Worm (Caenorhabditis elegans): ENCODE results near the gene vha-17.
A peak's percentile ranks its signal among the peaks of the same experiment; 100 is the strongest.
"Not testable (repeated sequence)": the region's sequence is repeated elsewhere in the genome, so short reads cannot be mapped to it uniquely, and the experiment has no call there.

The vha-17 gene

DNA sequence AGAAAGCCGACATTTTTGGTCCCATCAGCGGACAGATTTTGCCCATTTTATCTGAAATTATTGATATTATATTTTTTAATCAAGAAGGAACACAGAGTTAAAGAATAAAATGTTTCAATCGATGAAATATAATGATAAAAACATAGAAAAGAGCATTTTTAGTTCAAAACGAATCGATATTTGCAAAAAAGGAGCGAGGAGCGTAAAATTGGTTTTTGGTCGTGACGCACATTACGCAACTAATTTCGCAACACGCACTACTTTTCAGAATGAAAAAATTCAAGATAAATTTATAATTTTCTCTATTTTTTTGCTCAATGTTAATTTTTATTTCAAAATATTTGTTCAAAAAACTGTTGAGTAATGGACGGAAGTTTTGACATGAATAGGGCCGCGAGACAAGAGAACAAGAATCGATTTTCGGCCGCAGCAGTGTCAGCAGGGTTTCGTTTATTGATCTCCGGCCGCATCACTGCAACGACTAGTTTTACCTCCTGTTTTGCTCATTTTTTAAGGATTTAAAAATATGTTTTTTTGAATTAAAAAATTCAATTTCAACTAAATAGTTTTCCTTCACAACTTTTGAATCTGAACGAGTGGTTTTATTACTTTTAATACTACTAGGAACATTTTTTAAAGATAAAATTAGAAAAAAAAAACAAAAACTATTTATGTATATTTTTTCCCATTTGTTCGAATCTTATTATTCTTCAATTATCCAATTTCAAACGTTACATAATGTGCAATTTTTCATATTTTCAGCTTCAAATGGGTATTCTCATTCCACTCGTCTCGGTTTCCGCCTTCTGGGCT lies at the start of gene vha-17, which contains the start of gene F49C12.12:
Gene vha-17 (plus strand): TSS at position 763 of the 813 bp plus-strand sequence.
Gene F49C12.12 (minus strand): TSS at position 51 of the 813 bp plus-strand sequence.
- TF ChIP-seq ccch-3 (GFP tag; optimal IDR thresholded peaks at IDR 0.05) (no peak), ekl-4 (GFP tag; IDR thresholded peaks at IDR 0.05) (0 out of 2 replicates have a peak, but pooled peaks have one; percentile 28), lin-54 (GFP tag; optimal IDR thresholded peaks at IDR 0.05) (peak; percentile 25), somi-1 (GFP tag; optimal IDR thresholded peaks at IDR 0.05) (no peak), nhr-80 (tag; optimal IDR thresholded peaks at IDR 0.05) (peak; percentile 82), dpff-1 (tag; optimal IDR thresholded peaks at IDR 0.05) (no peak), mcd-1 (GFP tag; IDR thresholded peaks at IDR 0.05) (0 out of 2 replicates have a peak, but pooled peaks have one; percentile 32), him-1 (tag; optimal IDR thresholded peaks at IDR 0.05) (peak; percentile 33), cebp-1 (GFP tag; IDR thresholded peaks at IDR 0.05) (peak; percentile 82), cebp-1 (tag; optimal IDR thresholded peaks at IDR 0.05) (peak; percentile 98), snpc-4 (GFP tag; optimal IDR thresholded peaks at IDR 0.05) (no peak), snpc-4 (tag; optimal IDR thresholded peaks at IDR 0.05) (no peak), ztf-18 (tag; optimal IDR thresholded peaks at IDR 0.05) (peak; percentile 13), madf-10 (tag; optimal IDR thresholded peaks at IDR 0.05) (peak; percentile 8), attf-5 (GFP tag; optimal IDR thresholded peaks at IDR 0.05) (peak; percentile 82), lsl-1 (GFP tag; optimal IDR thresholded peaks at IDR 0.05) (peak; percentile 0), dox-1 (GFP tag; IDR thresholded peaks at IDR 0.05) (peak; percentile 49; the same call in 1 of the 2 replicates), akir-1 (GFP tag; optimal IDR thresholded peaks at IDR 0.05) (no peak)

DNA sequence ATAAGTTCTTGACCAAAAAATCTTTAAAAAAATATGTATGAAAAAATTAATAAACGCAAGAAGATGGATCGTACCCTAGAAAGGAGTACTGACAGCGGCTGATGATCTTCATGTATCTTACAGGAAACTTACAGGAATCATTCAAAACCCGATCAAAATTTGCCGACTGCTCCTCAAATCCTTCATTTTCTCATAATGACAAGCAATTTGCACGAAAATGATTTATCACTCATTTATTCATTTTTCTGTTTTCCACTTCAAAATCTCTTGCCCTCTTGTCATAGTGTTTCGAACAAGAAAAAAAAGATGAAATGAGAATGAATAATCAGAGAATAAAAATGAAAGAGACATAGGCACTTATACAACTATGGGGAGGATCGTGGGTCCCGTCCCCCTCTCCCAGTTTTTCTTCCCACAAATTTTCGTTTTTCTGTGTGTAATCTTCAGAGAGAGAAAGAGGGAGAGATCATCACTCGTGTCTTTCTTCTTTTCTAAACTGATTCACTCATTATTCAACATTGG lies 47.5 kb upstream of the vha-17 start, which contains the start of gene nmy-3:
Gene nmy-3 (plus strand): TSS at position 472 of the 522 bp plus-strand sequence.
- TF ChIP-seq mcd-1 (GFP tag; IDR thresholded peaks at IDR 0.05) (no peak), ztf-6 (GFP tag; IDR thresholded peaks at IDR 0.05) (no peak), ets-4 (GFP tag; optimal IDR thresholded peaks at IDR 0.05) (no peak), attf-3 (GFP tag; conservative IDR thresholded peaks at IDR 0.05) (no peak), F37B4.10 (GFP tag; IDR thresholded peaks at IDR 0.05) (no peak), xnd-1 (tag; optimal IDR thresholded peaks at IDR 0.05) (no peak), B0336.3 (GFP tag; IDR thresholded peaks at IDR 0.05) (no peak), sdz-38 (tag; optimal IDR thresholded peaks at IDR 0.05) (no peak), hrde-1 (tag; optimal IDR thresholded peaks at IDR 0.05; ENCODE audit: borderline replicate concordance) (no peak), dpff-1 (tag; optimal IDR thresholded peaks at IDR 0.05) (no peak), Y53G8AR.9 (GFP tag; conservative IDR thresholded peaks at IDR 0.05) (no peak), gei-17 (GFP tag; optimal IDR thresholded peaks at IDR 0.05) (no peak), F49E8.2 (tag; optimal IDR thresholded peaks at IDR 0.05; ENCODE audit: insufficient read depth) (no peak), ceh-100 (GFP tag; IDR thresholded peaks at IDR 0.05) (no peak), madf-6 (GFP tag; IDR thresholded peaks at IDR 0.05) (no peak), F22D6.2 (tag; optimal IDR thresholded peaks at IDR 0.05) (no peak), lir-1 (GFP tag; conservative IDR thresholded peaks at IDR 0.05) (no peak), fkh-3 (tag; optimal IDR thresholded peaks at IDR 0.05) (no peak), ztf-25 (GFP tag; IDR thresholded peaks at IDR 0.05) (no peak)

DNA sequence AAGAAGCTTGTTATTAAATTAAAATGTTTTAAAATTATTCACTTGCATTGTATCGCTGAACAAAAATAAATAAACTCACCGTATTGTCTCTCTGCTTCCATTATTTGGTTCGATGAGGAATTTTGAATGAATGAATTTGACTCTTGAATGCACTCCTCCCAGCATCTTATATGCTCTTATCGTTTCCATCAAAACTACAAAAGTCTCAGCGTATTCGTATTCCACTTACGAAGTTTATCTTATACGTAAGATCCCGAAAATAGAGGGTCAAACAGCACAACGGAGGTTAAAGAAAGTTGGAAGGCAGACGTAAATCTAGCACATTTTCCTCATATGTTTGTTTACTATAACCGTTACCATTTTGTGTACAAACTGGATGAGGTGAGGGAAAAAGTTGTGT lies 35.3 kb upstream of the vha-17 start, which contains the start of gene nhr-267:
Gene nhr-267 (minus strand): TSS at position 101 of the 400 bp plus-strand sequence.
- TF ChIP-seq K11D2.4 (GFP tag; IDR thresholded peaks at IDR 0.05); hlh-12 (tag; optimal IDR thresholded peaks at IDR 0.05); zim-3 (tag; optimal IDR thresholded peaks at IDR 0.05): not testable (repeated sequence)
